Fruit fly (Drosophila melanogaster): ENCODE measurements around the gene ppk24.
A peak's percentile ranks its signal among the peaks of the same experiment; 100 is the strongest.

- TF ChIP-seq cnc (optimal IDR thresholded peaks at IDR 0.05) (peak in 1 of 2 experiments; percentile 25), tj (GFP tag; optimal IDR thresholded peaks at IDR 0.05) (peak; percentile 68), ovo (GFP tag; optimal IDR thresholded peaks at IDR 0.05) (no peak), CG33017 (tag; optimal IDR thresholded peaks at IDR 0.05) (no peak), Hr96 (GFP tag; optimal IDR thresholded peaks at IDR 0.05) (no peak), Mnt (GFP tag; optimal IDR thresholded peaks at IDR 0.05) (no peak), CG5204 (GFP tag; optimal IDR thresholded peaks at IDR 0.05) (no peak), Clk (GFP tag; optimal IDR thresholded peaks at IDR 0.05) (no peak), CG12768 (GFP tag; optimal IDR thresholded peaks at IDR 0.05) (no peak), pad (GFP tag; optimal IDR thresholded peaks at IDR 0.05) (no peak), bab1 (GFP tag; optimal IDR thresholded peaks at IDR 0.05) (peak; percentile 61), Crg-1 (GFP tag; optimal IDR thresholded peaks at IDR 0.05) (no peak), toe (GFP tag; optimal IDR thresholded peaks at IDR 0.05) (no peak)
Observed at dm6 chr3R:31254808-31255207, 10.7 kb upstream of the ppk24 start, which contains the start of the genes CG1750 and spn-F.
